Worm (Caenorhabditis elegans) whole organism, young adult: ENCODE results near the gene hpo-31.

Experiments
- B0261.1 ChIP-seq: sonication (generic microtip); optimal IDR thresholded peaks from 2 replicates; lab custom pipeline; 2016; ENCODE audit warnings: mild to moderate bottlenecking, missing genetic modification characterization, moderate library complexity, missing compliant biosample characterization
- B0336.3 ChIP-seq: fragments of 200-800 bp; sonication (Bioruptor generic); IDR thresholded peaks from 2 replicates; pipeline ENCODE4 v1.3.6; 2022; ENCODE audit warnings: missing genetic modification characterization, missing compliant biosample characterization
- F10E7.11 ChIP-seq: sonication (generic microtip); optimal IDR thresholded peaks from 2 replicates; lab custom pipeline; 2017; ENCODE audit warnings: mild to moderate bottlenecking, missing genetic modification characterization, moderate library complexity, missing compliant biosample characterization
- F49E8.2 ChIP-seq: sonication (generic microtip); optimal IDR thresholded peaks from 3 replicates; lab custom pipeline; 2017; ENCODE audit warnings: missing genetic modification characterization, mild to moderate bottlenecking, missing compliant biosample characterization, antibody characterized with exemption, moderate library complexity; ENCODE audit not compliant: insufficient read depth
- F57A8.1 ChIP-seq: fragments of 200-800 bp; sonication (Bioruptor generic); optimal IDR thresholded peaks from 2 replicates; lab custom pipeline; 2018; ENCODE audit warnings: mild to moderate bottlenecking, missing genetic modification characterization, moderate library complexity, missing compliant biosample characterization
- K12H6.12 ChIP-seq: fragments of 200-800 bp; sonication (Bioruptor generic); optimal IDR thresholded peaks from 2 replicates; lab custom pipeline; 2018; ENCODE audit warnings: mild to moderate bottlenecking, missing genetic modification characterization, missing compliant biosample characterization
- Y53G8AR.9 ChIP-seq: fragments of 200-800 bp; sonication (Bioruptor generic); conservative IDR thresholded peaks from 2 replicates; pipeline ENCODE4 v1.3.6; 2022; ENCODE audit warnings: missing genetic modification reagents, missing genetic modification characterization, missing compliant biosample characterization
- Y67H2A.10 ChIP-seq: fragments of 200-800 bp; sonication (Bioruptor generic); conservative IDR thresholded peaks from 2 replicates; pipeline ENCODE4 v1.3.6; 2022; ENCODE audit warnings: missing genetic modification reagents, missing genetic modification characterization, missing compliant biosample characterization
- ZK185.1 ChIP-seq: sonication (generic microtip); optimal IDR thresholded peaks from 2 replicates; lab custom pipeline; 2016; ENCODE audit warnings: mild to moderate bottlenecking, missing genetic modification characterization, missing compliant biosample characterization; ENCODE audit not compliant: poor library complexity, severe bottlenecking
- attf-3 ChIP-seq: fragments of 200-800 bp; sonication (Bioruptor generic); conservative IDR thresholded peaks from 2 replicates; pipeline ENCODE4 v1.3.6; 2022; ENCODE audit warnings: missing genetic modification reagents, missing genetic modification characterization, missing compliant biosample characterization
- attf-5 ChIP-seq: fragments of 200-800 bp; sonication (Bioruptor generic); optimal IDR thresholded peaks from 2 replicates; lab custom pipeline; 2018; ENCODE audit warnings: mild to moderate bottlenecking, missing genetic modification characterization, missing compliant biosample characterization
- bed-1 ChIP-seq: fragments of 200-800 bp; sonication (Bioruptor generic); IDR thresholded peaks from 2 replicates; pipeline ENCODE4 v1.3.6; 2022; ENCODE audit warnings: missing genetic modification reagents, missing genetic modification characterization, missing compliant biosample characterization
- bed-2 ChIP-seq: fragments of 200-800 bp; sonication (Bioruptor generic); IDR thresholded peaks from 2 replicates; pipeline ENCODE4 v1.3.6; 2022; ENCODE audit warnings: missing genetic modification reagents, missing genetic modification characterization, missing compliant biosample characterization
- cebp-2 ChIP-seq: fragments of 200-800 bp; sonication (Bioruptor generic); IDR thresholded peaks from 2 replicates; pipeline ENCODE4 v1.3.6; 2022; ENCODE audit warnings: missing genetic modification characterization, missing compliant biosample characterization
- ceh-100 ChIP-seq: fragments of 200-800 bp; sonication (Bioruptor generic); IDR thresholded peaks from 2 replicates; pipeline ENCODE4 v1.3.6; 2022; ENCODE audit warnings: missing genetic modification reagents, missing genetic modification characterization, missing compliant biosample characterization
- die-1 ChIP-seq: sonication (generic microtip); optimal IDR thresholded peaks from 2 replicates; lab custom pipeline; 2016; ENCODE audit warnings: missing genotype, mild to moderate bottlenecking, missing genetic modification characterization, missing compliant biosample characterization
- dpl-1 ChIP-seq: fragments of 150-350 bp; optimal IDR thresholded peaks from 2 replicates; lab custom pipeline; 2014; ENCODE audit warnings: missing biosample characterization, missing genetic modification reagents, missing genetic modification characterization
- efl-1 ChIP-seq: fragments of 150-350 bp; optimal IDR thresholded peaks from 2 replicates; lab custom pipeline; 2014; ENCODE audit warnings: missing biosample characterization, missing genetic modification reagents, missing genetic modification characterization
- egl-44 ChIP-seq: fragments of 200-800 bp; sonication (Bioruptor generic); IDR thresholded peaks from 2 replicates; pipeline ENCODE4 v1.3.6; 2022; ENCODE audit warnings: missing genetic modification reagents, missing genetic modification characterization, missing compliant biosample characterization
- ets-4 ChIP-seq: fragments of 200-800 bp; sonication (Bioruptor generic); optimal IDR thresholded peaks from 2 replicates; lab custom pipeline; 2018; ENCODE audit warnings: mild to moderate bottlenecking, missing genetic modification characterization, missing compliant biosample characterization
- lag-1 ChIP-seq: fragments of 200-800 bp; sonication (Bioruptor generic); IDR thresholded peaks from 2 replicates; pipeline ENCODE4 v1.3.6; 2022; ENCODE audit warnings: missing genetic modification reagents, missing genetic modification characterization, missing compliant biosample characterization
- let-607 ChIP-seq, 2 experiments: fragments of 200-800 bp in 1 of 2; sonication (Bioruptor generic) in 1 of 2; sonication (generic microtip) in 1 of 2; optimal IDR thresholded peaks; 2 replicates each; lab custom pipeline; 2016 to 2018; ENCODE audit warnings: mild to moderate bottlenecking in 2 of 2, missing compliant biosample characterization in 2 of 2, missing genetic modification characterization in 2 of 2, moderate library complexity in 2 of 2, missing genotype in 1 of 2
- lin-35 ChIP-seq, 3 experiments: fragments of 150-350 bp in 2 of 3; sonication (generic microtip) in 1 of 3; optimal IDR thresholded peaks; 2 replicates each; lab custom pipeline; 2014 to 2018; ENCODE audit warnings: missing biosample characterization in 3 of 3, missing genetic modification characterization in 3 of 3, missing genetic modification reagents in 3 of 3
- madf-3 ChIP-seq: fragments of 200-800 bp; sonication (Bioruptor generic); IDR thresholded peaks from 2 replicates; pipeline ENCODE4 v1.3.6; 2022; ENCODE audit warnings: missing genetic modification reagents, missing genetic modification characterization, missing compliant biosample characterization
- madf-6 ChIP-seq: fragments of 200-800 bp; sonication (Bioruptor generic); IDR thresholded peaks from 2 replicates; pipeline ENCODE4 v1.3.6; 2022; ENCODE audit warnings: missing genetic modification reagents, missing genetic modification characterization, missing compliant biosample characterization
- mcd-1 ChIP-seq: fragments of 200-800 bp; sonication (Bioruptor generic); IDR thresholded peaks from 2 replicates; pipeline ENCODE4 v1.3.6; 2022; ENCODE audit warnings: missing genetic modification reagents, missing genetic modification characterization, missing compliant biosample characterization
- nfya-1 ChIP-seq: sonication (generic microtip); optimal IDR thresholded peaks from 2 replicates; lab custom pipeline; 2017; ENCODE audit warnings: antibody characterized with exemption, missing compliant biosample characterization, missing genetic modification characterization, borderline replicate concordance; ENCODE audit not compliant: insufficient read depth
- nfya-2 ChIP-seq: fragments of 200-800 bp; sonication (Bioruptor generic); IDR thresholded peaks from 2 replicates; pipeline ENCODE4 v1.3.6; 2022; ENCODE audit warnings: missing genetic modification reagents, missing genetic modification characterization, missing compliant biosample characterization
- nfyb-1 ChIP-seq: fragments of 200-800 bp; sonication (Bioruptor generic); IDR thresholded peaks from 2 replicates; pipeline ENCODE4 v1.3.6; 2022; ENCODE audit warnings: missing genetic modification reagents, missing genetic modification characterization, missing compliant biosample characterization
- nhr-80 ChIP-seq: sonication (generic microtip); optimal IDR thresholded peaks from 2 replicates; lab custom pipeline; 2016; ENCODE audit warnings: missing genetic modification characterization, missing compliant biosample characterization
- rcor-1 ChIP-seq: fragments of 200-800 bp; sonication (Bioruptor generic); IDR thresholded peaks from 2 replicates; pipeline ENCODE4 v1.3.6; 2022; ENCODE audit warnings: missing genetic modification reagents, missing genetic modification characterization, missing compliant biosample characterization
- sea-2 ChIP-seq: fragments of 200-800 bp; sonication (Bioruptor generic); IDR thresholded peaks from 2 replicates; pipeline ENCODE4 v1.3.6; 2022; ENCODE audit warnings: missing genetic modification characterization, missing compliant biosample characterization
- snpc-1.3 ChIP-seq: sonication (generic microtip); optimal IDR thresholded peaks from 2 replicates; lab custom pipeline; 2017; ENCODE audit warnings: missing genetic modification characterization, mild to moderate bottlenecking, missing compliant biosample characterization, antibody characterized with exemption, moderate library complexity, missing genotype, missing genetic modification reagents; ENCODE audit not compliant: insufficient read depth
- ztf-22 ChIP-seq: fragments of 200-800 bp; sonication (Bioruptor generic); optimal IDR thresholded peaks from 2 replicates; lab custom pipeline; 2018; ENCODE audit warnings: mild to moderate bottlenecking, missing genetic modification characterization, moderate library complexity, missing compliant biosample characterization
- ztf-26 ChIP-seq: sonication (generic microtip); optimal IDR thresholded peaks from 2 replicates; lab custom pipeline; 2017; ENCODE audit warnings: missing genetic modification characterization, missing compliant biosample characterization

Gene hpo-31

ce11 chrV:13812330-13812729 is 10.5 kb upstream of the hpo-31 start:
- TF ChIP-seq efl-1 (GFP tag; lab: Kevin White, UChicago) (no peak), F49E8.2 (no peak), sea-2 (GFP tag; lab: Robert Waterston, UW) (no peak), rcor-1 (no peak), lag-1 (GFP tag; lab: Robert Waterston, UW) (no peak), K12H6.12 (tag; lab: Kevin White, UChicago) (no peak), F10E7.11 (tag; lab: Kevin White, UChicago) (no peak), madf-3 (GFP tag; lab: Robert Waterston, UW) (no peak), nfya-1 (no peak), nfya-2 (no peak), die-1 (tag; lab: Kevin White, UChicago) (no peak), Y53G8AR.9 (no peak), bed-2 (GFP tag; lab: Robert Waterston, UW) (no peak), attf-5 (no peak), ztf-26 (tag; lab: Kevin White, UChicago) (no peak), ztf-22 (GFP tag; lab: Kevin White, UChicago) (no peak)

ce11 chrV:13812931-13813330 is 9.9 kb upstream of the hpo-31 start, which contains the start of gene ceh-24:
Gene ceh-24, plus strand, starts transcription at chrV:13813231.
- TF ChIP-seq Y53G8AR.9 (no peak), nfyb-1 (GFP tag; lab: Robert Waterston, UW) (no peak), lin-35 (GFP tag; optimal IDR thresholded peaks at IDR 0.05; lab: Kevin White, UChicago) (no peak), mcd-1 (GFP tag; lab: Robert Waterston, UW) (no peak)

ce11 chrV:13816877-13817276 is 6.0 kb upstream of the hpo-31 start, which contains the start of gene F55B12.2:
Gene F55B12.2, minus strand, starts transcription at chrV:13816977.
- TF ChIP-seq attf-3 (GFP tag; lab: Robert Waterston, UW) (no peak), ceh-100 (no peak), mcd-1 (GFP tag; lab: Robert Waterston, UW) (no peak), F57A8.1 (GFP tag; lab: Kevin White, UChicago) (no peak), dpl-1 (GFP tag; lab: Kevin White, UChicago) (no peak), efl-1 (GFP tag; lab: Kevin White, UChicago) (no peak), ztf-26 (tag; lab: Kevin White, UChicago) (no peak), snpc-1.3 (tag; lab: Kevin White, UChicago) (no peak), B0336.3 (GFP tag; lab: Robert Waterston, UW) (no peak), Y67H2A.10 (no peak), let-607 (tag; optimal IDR thresholded peaks at IDR 0.05; lab: Kevin White, UChicago) (no peak), B0261.1 (no peak), cebp-2 (GFP tag; lab: Robert Waterston, UW) (no peak), ZK185.1 (tag; lab: Kevin White, UChicago) (no peak), bed-1 (GFP tag; lab: Robert Waterston, UW) (no peak), nhr-80 (tag; lab: Kevin White, UChicago) (no peak), ets-4 (GFP tag; lab: Kevin White, UChicago) (no peak), madf-6 (no peak), egl-44 (GFP tag; lab: Robert Waterston, UW) (no peak), F10E7.11 (tag; lab: Kevin White, UChicago) (no peak)
- TF ChIP-seq, all 124 proteins: peak for 0
